In the genomic region with DNA sequence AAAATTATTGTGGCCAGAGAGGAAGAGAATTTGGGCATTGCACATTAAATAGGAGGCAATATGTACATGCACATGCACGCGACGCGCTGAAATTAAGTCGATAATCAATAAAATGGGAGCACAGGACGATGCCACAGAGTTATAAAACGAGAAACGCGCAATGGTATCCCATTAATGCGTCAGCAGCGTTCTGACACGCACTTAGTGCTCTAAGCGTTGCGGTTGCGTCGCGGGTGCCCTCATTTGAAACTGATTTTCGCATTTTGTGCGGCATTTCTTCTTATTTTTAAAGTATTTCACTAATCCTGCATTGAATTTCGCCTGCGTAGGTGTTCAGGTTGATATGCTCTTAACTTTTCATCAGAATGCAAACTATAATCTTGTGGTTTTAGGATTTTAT, we compare ENCODE assay signal across 4 worm cellular contexts.
TF ChIP-seq lines count a peak whose summit lies in the region.

rsp-1 (plus strand) TSS at position 338 of the 400 bp plus-strand sequence.

TF ChIP-seq in whole organism, L2 larva, 48 proteins besides CTCF, POLR2A, EP300 and RAD21 (continues in another document):
- TF ChIP-seq ztf-1 (GFP tag; conservative IDR thresholded peaks at IDR 0.05; lab: Robert Waterston, UW) (no peak), gmeb-1 (tag; optimal IDR thresholded peaks at IDR 0.05; lab: Kevin White, UChicago) (peak; percentile 90), alr-1 (tag; optimal IDR thresholded peaks at IDR 0.05; lab: Kevin White, UChicago) (no peak), blmp-1 (tag; optimal IDR thresholded peaks at IDR 0.05; lab: Kevin White, UChicago; ENCODE audit: insufficient read depth) (peak; percentile 48), Y55F3AM.14 (GFP tag; optimal IDR thresholded peaks at IDR 0.05; lab: Kevin White, UChicago) (peak; percentile 27), unc-62 (GFP tag; optimal IDR thresholded peaks at IDR 0.05; lab: Kevin White, UChicago) (no peak), nhr-23 (tag; optimal IDR thresholded peaks at IDR 0.05; lab: Kevin White, UChicago) (no peak), C34F6.9 (tag; optimal IDR thresholded peaks at IDR 0.05; lab: Kevin White, UChicago) (peak; percentile 97), mdl-1 (tag; optimal IDR thresholded peaks at IDR 0.05; lab: Kevin White, UChicago) (peak in 1 of 2 experiments; percentile 74), lsy-2 (tag; optimal IDR thresholded peaks at IDR 0.05; lab: Kevin White, UChicago) (peak; percentile 84 to 94), skn-1 (tag; optimal IDR thresholded peaks at IDR 0.05; lab: Kevin White, UChicago) (no peak), mab-5 (tag; optimal IDR thresholded peaks at IDR 0.05; lab: Kevin White, UChicago) (peak; percentile 89), nhr-12 (tag; optimal IDR thresholded peaks at IDR 0.05; lab: Kevin White, UChicago) (no peak), elt-1 (tag; optimal IDR thresholded peaks at IDR 0.05; lab: Kevin White, UChicago) (no peak), nhr-10 (tag; optimal IDR thresholded peaks at IDR 0.05; lab: Kevin White, UChicago) (no peak), peb-1 (tag; optimal IDR thresholded peaks at IDR 0.05; lab: Kevin White, UChicago) (no peak), sma-3 (GFP tag; optimal IDR thresholded peaks at IDR 0.05; lab: Kevin White, UChicago) (peak; percentile 84), fos-1 (tag; optimal IDR thresholded peaks at IDR 0.05; lab: Kevin White, UChicago) (peak; percentile 84), mbf-1 (tag; optimal IDR thresholded peaks at IDR 0.05; lab: Kevin White, UChicago) (no peak), sem-4 (tag; optimal IDR thresholded peaks at IDR 0.05; lab: Kevin White, UChicago) (peak; percentile 79), nhr-11 (tag; optimal IDR thresholded peaks at IDR 0.05; lab: Kevin White, UChicago) (no peak), nhr-77 (tag; optimal IDR thresholded peaks at IDR 0.05; lab: Kevin White, UChicago) (no peak)

TF ChIP-seq in whole organism, L4 larva, 104 proteins besides CTCF, POLR2A, EP300 and RAD21 (continues in another document):
- TF ChIP-seq mdl-1 (tag; optimal IDR thresholded peaks at IDR 0.05; lab: Kevin White, UChicago) (peak in 1 of 2 experiments; percentile 76), tag-97 (GFP tag; IDR thresholded peaks at IDR 0.05; lab: Robert Waterston, UW) (no peak), Y75B8A.6 (GFP tag; IDR thresholded peaks at IDR 0.05; lab: Robert Waterston, UW) (no peak), R02D3.7 (tag; optimal IDR thresholded peaks at IDR 0.05; lab: Kevin White, UChicago) (no peak), ceh-20 (GFP tag; IDR thresholded peaks at IDR 0.05; lab: Robert Waterston, UW) (peak; percentile 76), egl-27 (tag; optimal IDR thresholded peaks at IDR 0.05; lab: Kevin White, UChicago) (no peak), zip-11 (GFP tag; IDR thresholded peaks at IDR 0.05; lab: Robert Waterston, UW) (no peak), set-16 (GFP tag; IDR thresholded peaks at IDR 0.05; lab: Robert Waterston, UW) (0 out of 2 replicates have a peak, but pooled peaks have one; percentile 7), nhr-237 (tag; optimal IDR thresholded peaks at IDR 0.05; lab: Kevin White, UChicago) (no peak), ZK337.2 (GFP tag; IDR thresholded peaks at IDR 0.05; lab: Robert Waterston, UW) (no peak), ctbp-1 (GFP tag; IDR thresholded peaks at IDR 0.05; lab: Robert Waterston, UW) (peak; percentile 61; the same call in 1 of the 2 replicates), ceh-82 (tag; optimal IDR thresholded peaks at IDR 0.05; lab: Kevin White, UChicago) (no peak), cey-2 (tag; optimal IDR thresholded peaks at IDR 0.05; lab: Kevin White, UChicago; ENCODE audit: borderline replicate concordance, insufficient read depth) (no peak), arid-1 (GFP tag; conservative IDR thresholded peaks at IDR 0.05; lab: Robert Waterston, UW) (peak; percentile 88), lin-13 (GFP tag; optimal IDR thresholded peaks at IDR 0.05; lab: Kevin White, UChicago) (peak; percentile 93), nhr-102 (tag; optimal IDR thresholded peaks at IDR 0.05; lab: Kevin White, UChicago) (peak; percentile 87), F26F4.8 (GFP tag; conservative IDR thresholded peaks at IDR 0.05; lab: Robert Waterston, UW) (no peak), F44E2.7 (GFP tag; IDR thresholded peaks at IDR 0.05; lab: Robert Waterston, UW) (0 out of 2 replicates have a peak, but pooled peaks have one; percentile 49), ama-1 (optimal IDR thresholded peaks at IDR 0.05; lab: Kevin White, UChicago) (peak; percentile 35), pqm-1 (tag; optimal IDR thresholded peaks at IDR 0.05; lab: Kevin White, UChicago) (peak; percentile 41), D1046.2 (GFP tag; IDR thresholded peaks at IDR 0.05; lab: Robert Waterston, UW) (no peak), daf-8 (GFP tag; IDR thresholded peaks at IDR 0.05; lab: Robert Waterston, UW) (no peak)

TF ChIP-seq in whole organism, late embryonic, 69 proteins besides CTCF, POLR2A, EP300 and RAD21 (continues in another document):
- TF ChIP-seq nfya-1 (tag; optimal IDR thresholded peaks at IDR 0.05; lab: Kevin White, UChicago) (peak; percentile 80), zip-5 (tag; optimal IDR thresholded peaks at IDR 0.05; lab: Kevin White, UChicago) (no peak), npax-4 (tag; optimal IDR thresholded peaks at IDR 0.05; lab: Kevin White, UChicago) (no peak), ceh-30 (tag; optimal IDR thresholded peaks at IDR 0.05; lab: Kevin White, UChicago) (peak; percentile 47), ceh-24 (tag; optimal IDR thresholded peaks at IDR 0.05; lab: Kevin White, UChicago) (no peak), eyg-1 (tag; optimal IDR thresholded peaks at IDR 0.05; lab: Kevin White, UChicago) (no peak), unc-3 (GFP tag; conservative IDR thresholded peaks at IDR 0.05; lab: Robert Waterston, UW) (no peak), unc-3 (tag; optimal IDR thresholded peaks at IDR 0.05; lab: Kevin White, UChicago) (peak; percentile 66), unc-55 (GFP tag; optimal IDR thresholded peaks at IDR 0.05; lab: Kevin White, UChicago) (peak; percentile 34), nhr-232 (tag; optimal IDR thresholded peaks at IDR 0.05; lab: Kevin White, UChicago) (no peak), ceh-19 (GFP tag; optimal IDR thresholded peaks at IDR 0.05; lab: Kevin White, UChicago) (no peak), hlh-8 (tag; optimal IDR thresholded peaks at IDR 0.05; lab: Kevin White, UChicago) (no peak), ref-2 (tag; optimal IDR thresholded peaks at IDR 0.05; lab: Kevin White, UChicago) (peak; percentile 69), C08G9.2 (tag; optimal IDR thresholded peaks at IDR 0.05; lab: Kevin White, UChicago) (peak; percentile 19), lim-6 (tag; optimal IDR thresholded peaks at IDR 0.05; lab: Kevin White, UChicago) (peak; percentile 55), ceh-14 (tag; optimal IDR thresholded peaks at IDR 0.05; lab: Kevin White, UChicago) (peak; percentile 48), mec-3 (tag; optimal IDR thresholded peaks at IDR 0.05; lab: Kevin White, UChicago; ENCODE audit: borderline replicate concordance) (no peak), sdc-2 (tag; optimal IDR thresholded peaks at IDR 0.05; lab: Kevin White, UChicago) (peak; percentile 46), ahr-1 (tag; optimal IDR thresholded peaks at IDR 0.05; lab: Kevin White, UChicago) (no peak), ttx-3 (tag; optimal IDR thresholded peaks at IDR 0.05; lab: Kevin White, UChicago) (no peak), fax-1 (tag; optimal IDR thresholded peaks at IDR 0.05; lab: Kevin White, UChicago) (peak; percentile 38), ceh-6 (GFP tag; optimal IDR thresholded peaks at IDR 0.05; lab: Kevin White, UChicago) (peak; percentile 36), dve-1 (tag; optimal IDR thresholded peaks at IDR 0.05; lab: Kevin White, UChicago) (peak; percentile 67), ceh-31 (tag; optimal IDR thresholded peaks at IDR 0.05; lab: Kevin White, UChicago) (peak; percentile 78)

TF ChIP-seq in whole organism, mixed stage, embryonic, 35 proteins besides CTCF, POLR2A, EP300 and RAD21 (continues in another document):
- TF ChIP-seq mab-5 (tag; optimal IDR thresholded peaks at IDR 0.05; lab: Kevin White, UChicago), result no peak
- TF ChIP-seq drap-1 (GFP tag; optimal IDR thresholded peaks at IDR 0.05; lab: Kevin White, UChicago), result peak; percentile 39
- no peak for TF ChIP-seq elt-1 (tag; optimal IDR thresholded peaks at IDR 0.05; lab: Kevin White, UChicago; ENCODE audit: borderline replicate concordance, insufficient read depth)
- TF ChIP-seq lsy-2 (tag; optimal IDR thresholded peaks at IDR 0.05; lab: Kevin White, UChicago), result peak; percentile 80
- TF ChIP-seq sptf-1 (tag; optimal IDR thresholded peaks at IDR 0.05; lab: Kevin White, UChicago), result peak; percentile 90
- peak; percentile 72 for TF ChIP-seq nhr-237 (tag; optimal IDR thresholded peaks at IDR 0.05; lab: Kevin White, UChicago)
- peak; percentile 79 for TF ChIP-seq ceh-39 (tag; optimal IDR thresholded peaks at IDR 0.05; lab: Kevin White, UChicago)
- TF ChIP-seq mls-2 (tag; optimal IDR thresholded peaks at IDR 0.05; lab: Kevin White, UChicago), result peak; percentile 81
- TF ChIP-seq nhr-12 (tag; optimal IDR thresholded peaks at IDR 0.05; lab: Kevin White, UChicago), result no peak
- peak; percentile 86 for TF ChIP-seq mep-1 (tag; optimal IDR thresholded peaks at IDR 0.05; lab: Kevin White, UChicago)
- no peak for TF ChIP-seq bed-3 (GFP tag; optimal IDR thresholded peaks at IDR 0.05; lab: Kevin White, UChicago)
- no peak for TF ChIP-seq zip-8 (tag; optimal IDR thresholded peaks at IDR 0.05; lab: Kevin White, UChicago)
- peak; percentile 67 for TF ChIP-seq ces-1 (GFP tag; optimal IDR thresholded peaks at IDR 0.05; lab: Kevin White, UChicago)
- peak; percentile 75 for TF ChIP-seq ztf-11 (tag; optimal IDR thresholded peaks at IDR 0.05; lab: Kevin White, UChicago)
- TF ChIP-seq elt-3 (tag; optimal IDR thresholded peaks at IDR 0.05; lab: Kevin White, UChicago), result peak; percentile 40
- TF ChIP-seq cnd-1 (tag; optimal IDR thresholded peaks at IDR 0.05; lab: Kevin White, UChicago), result peak; percentile 66
- no peak for TF ChIP-seq nhr-76 (tag; optimal IDR thresholded peaks at IDR 0.05; lab: Kevin White, UChicago)
- TF ChIP-seq unc-39 (tag; optimal IDR thresholded peaks at IDR 0.05; lab: Kevin White, UChicago), result no peak
- no peak for TF ChIP-seq blmp-1 (tag; optimal IDR thresholded peaks at IDR 0.05; lab: Kevin White, UChicago)
- no peak for TF ChIP-seq snpc-4 (tag; optimal IDR thresholded peaks at IDR 0.05; lab: Kevin White, UChicago)
- peak; percentile 96 for TF ChIP-seq pha-4 (tag; optimal IDR thresholded peaks at IDR 0.05; lab: Kevin White, UChicago)
- TF ChIP-seq unc-120 (tag; optimal IDR thresholded peaks at IDR 0.05; lab: Kevin White, UChicago; ENCODE audit: poor library complexity, severe bottlenecking), result peak; percentile 31
- peak; percentile 20 for TF ChIP-seq lin-32 (GFP tag; optimal IDR thresholded peaks at IDR 0.05; lab: Kevin White, UChicago)
- no peak for TF ChIP-seq sem-2 (GFP tag; optimal IDR thresholded peaks at IDR 0.05; lab: Kevin White, UChicago)
- TF ChIP-seq tbx-8 (GFP tag; optimal IDR thresholded peaks at IDR 0.05; lab: Kevin White, UChicago), result peak; percentile 15
- TF ChIP-seq ceh-43 (GFP tag; optimal IDR thresholded peaks at IDR 0.05; lab: Kevin White, UChicago), result peak; percentile 53
- peak; percentile 37 for TF ChIP-seq M03D4.4 (tag; optimal IDR thresholded peaks at IDR 0.05; lab: Kevin White, UChicago)
- no peak for TF ChIP-seq nhr-2 (tag; optimal IDR thresholded peaks at IDR 0.05; lab: Kevin White, UChicago)
